Worm (Caenorhabditis elegans) whole organism, young adult: ENCODE measurements around the gene F19G12.9.
A peak's percentile ranks its signal among the peaks of the same experiment; 100 is the strongest.

Experiments
- B0261.1 ChIP-seq: sonication (generic microtip); optimal IDR thresholded peaks from 2 replicates; lab custom pipeline; 2016; ENCODE audit warnings: mild to moderate bottlenecking, missing genetic modification characterization, moderate library complexity, missing compliant biosample characterization
- C17E4.6 ChIP-seq: fragments of 200-800 bp; sonication (Bioruptor generic); IDR thresholded peaks from 2 replicates; pipeline ENCODE4 v1.3.6; 2022; ENCODE audit warnings: missing genetic modification reagents, missing genetic modification characterization, missing compliant biosample characterization
- D2030.7 ChIP-seq: fragments of 200-800 bp; sonication (Bioruptor generic); IDR thresholded peaks from 2 replicates; pipeline ENCODE4 v1.3.6; 2022; ENCODE audit warnings: missing genetic modification reagents, missing genetic modification characterization, missing compliant biosample characterization
- F22D6.2 ChIP-seq: sonication (generic microtip); optimal IDR thresholded peaks from 2 replicates; lab custom pipeline; 2016; ENCODE audit warnings: mild to moderate bottlenecking, missing genetic modification characterization, missing compliant biosample characterization
- F57A8.1 ChIP-seq: fragments of 200-800 bp; sonication (Bioruptor generic); optimal IDR thresholded peaks from 2 replicates; lab custom pipeline; 2018; ENCODE audit warnings: mild to moderate bottlenecking, missing genetic modification characterization, moderate library complexity, missing compliant biosample characterization
- K12H6.12 ChIP-seq: fragments of 200-800 bp; sonication (Bioruptor generic); optimal IDR thresholded peaks from 2 replicates; lab custom pipeline; 2018; ENCODE audit warnings: mild to moderate bottlenecking, missing genetic modification characterization, missing compliant biosample characterization
- Y53F4B.3 ChIP-seq: fragments of 200-800 bp; sonication (Bioruptor generic); IDR thresholded peaks from 2 replicates; pipeline ENCODE4 v1.3.6; 2022; ENCODE audit warnings: missing genetic modification reagents, missing genetic modification characterization, missing compliant biosample characterization
- Y67H2A.10 ChIP-seq: fragments of 200-800 bp; sonication (Bioruptor generic); conservative IDR thresholded peaks from 2 replicates; pipeline ENCODE4 v1.3.6; 2022; ENCODE audit warnings: missing genetic modification reagents, missing genetic modification characterization, missing compliant biosample characterization
- attf-3 ChIP-seq: fragments of 200-800 bp; sonication (Bioruptor generic); conservative IDR thresholded peaks from 2 replicates; pipeline ENCODE4 v1.3.6; 2022; ENCODE audit warnings: missing genetic modification reagents, missing genetic modification characterization, missing compliant biosample characterization
- bed-1 ChIP-seq: fragments of 200-800 bp; sonication (Bioruptor generic); IDR thresholded peaks from 2 replicates; pipeline ENCODE4 v1.3.6; 2022; ENCODE audit warnings: missing genetic modification reagents, missing genetic modification characterization, missing compliant biosample characterization
- cebp-1 ChIP-seq, 2 experiments: fragments of 200-800 bp in 1 of 2; sonication (Bioruptor generic) in 1 of 2; sonication (generic microtip) in 1 of 2; IDR thresholded peaks in 1 of 2; optimal IDR thresholded peaks in 1 of 2; 2 replicates each; pipeline versions ENCODE4 v1.3.6 to Lab custom; 2017 to 2022; ENCODE audit warnings: missing compliant biosample characterization in 2 of 2, missing genetic modification characterization in 2 of 2, mild to moderate bottlenecking in 1 of 2, missing genetic modification reagents in 1 of 2, moderate library complexity in 1 of 2
- cebp-2 ChIP-seq: fragments of 200-800 bp; sonication (Bioruptor generic); IDR thresholded peaks from 2 replicates; pipeline ENCODE4 v1.3.6; 2022; ENCODE audit warnings: missing genetic modification characterization, missing compliant biosample characterization
- ceh-100 ChIP-seq: fragments of 200-800 bp; sonication (Bioruptor generic); IDR thresholded peaks from 2 replicates; pipeline ENCODE4 v1.3.6; 2022; ENCODE audit warnings: missing genetic modification reagents, missing genetic modification characterization, missing compliant biosample characterization
- ceh-58 ChIP-seq: fragments of 200-800 bp; sonication (Bioruptor generic); IDR thresholded peaks from 2 replicates; pipeline ENCODE4 v1.3.6; 2022; ENCODE audit warnings: missing genetic modification characterization, missing compliant biosample characterization
- dox-1 ChIP-seq: fragments of 200-800 bp; sonication (Bioruptor generic); IDR thresholded peaks from 2 replicates; pipeline ENCODE4 v1.3.6; 2022; ENCODE audit warnings: missing genetic modification reagents, missing genetic modification characterization, missing compliant biosample characterization
- dpff-1 ChIP-seq: sonication (generic microtip); optimal IDR thresholded peaks from 2 replicates; lab custom pipeline; 2017; ENCODE audit warnings: mild to moderate bottlenecking, missing genetic modification characterization, missing compliant biosample characterization
- efl-1 ChIP-seq: fragments of 150-350 bp; optimal IDR thresholded peaks from 2 replicates; lab custom pipeline; 2014; ENCODE audit warnings: missing biosample characterization, missing genetic modification reagents, missing genetic modification characterization
- egl-44 ChIP-seq: fragments of 200-800 bp; sonication (Bioruptor generic); IDR thresholded peaks from 2 replicates; pipeline ENCODE4 v1.3.6; 2022; ENCODE audit warnings: missing genetic modification reagents, missing genetic modification characterization, missing compliant biosample characterization
- gei-17 ChIP-seq: fragments of 200-800 bp; sonication (Bioruptor generic); optimal IDR thresholded peaks from 2 replicates; lab custom pipeline; 2018; ENCODE audit warnings: mild to moderate bottlenecking, missing genetic modification characterization, missing compliant biosample characterization
- hlh-12 ChIP-seq: sonication (generic microtip); optimal IDR thresholded peaks from 2 replicates; lab custom pipeline; 2016; ENCODE audit warnings: missing genetic modification characterization, missing compliant biosample characterization
- hmg-1.2 ChIP-seq: fragments of 200-800 bp; sonication (Bioruptor generic); IDR thresholded peaks from 2 replicates; pipeline ENCODE4 v1.3.6; 2022; ENCODE audit warnings: missing genetic modification reagents, missing genetic modification characterization, missing compliant biosample characterization
- hsf-1 ChIP-seq: fragments of 200-800 bp; sonication (Bioruptor generic); IDR thresholded peaks from 2 replicates; pipeline ENCODE4 v1.3.6; 2022; ENCODE audit warnings: missing genetic modification reagents, missing genetic modification characterization, missing compliant biosample characterization
- let-526 ChIP-seq: fragments of 200-800 bp; sonication (Bioruptor generic); IDR thresholded peaks from 2 replicates; pipeline ENCODE4 v1.3.6; 2022; ENCODE audit warnings: missing genetic modification reagents, missing genetic modification characterization, missing compliant biosample characterization
- lsy-27 ChIP-seq: sonication (generic microtip); optimal IDR thresholded peaks from 2 replicates; lab custom pipeline; 2017; ENCODE audit warnings: missing genetic modification characterization, mild to moderate bottlenecking, missing compliant biosample characterization, antibody characterized with exemption, missing genotype, borderline replicate concordance; ENCODE audit not compliant: insufficient read depth
- madf-6 ChIP-seq: fragments of 200-800 bp; sonication (Bioruptor generic); IDR thresholded peaks from 2 replicates; pipeline ENCODE4 v1.3.6; 2022; ENCODE audit warnings: missing genetic modification reagents, missing genetic modification characterization, missing compliant biosample characterization
- mxl-1 ChIP-seq: sonication (generic microtip); optimal IDR thresholded peaks from 2 replicates; lab custom pipeline; 2016; ENCODE audit warnings: missing genetic modification characterization, missing compliant biosample characterization
- nfya-2 ChIP-seq: fragments of 200-800 bp; sonication (Bioruptor generic); IDR thresholded peaks from 2 replicates; pipeline ENCODE4 v1.3.6; 2022; ENCODE audit warnings: missing genetic modification reagents, missing genetic modification characterization, missing compliant biosample characterization
- nfyb-1 ChIP-seq: fragments of 200-800 bp; sonication (Bioruptor generic); IDR thresholded peaks from 2 replicates; pipeline ENCODE4 v1.3.6; 2022; ENCODE audit warnings: missing genetic modification reagents, missing genetic modification characterization, missing compliant biosample characterization
- nhr-80 ChIP-seq: sonication (generic microtip); optimal IDR thresholded peaks from 2 replicates; lab custom pipeline; 2016; ENCODE audit warnings: missing genetic modification characterization, missing compliant biosample characterization
- nhr-90 ChIP-seq: sonication (generic microtip); optimal IDR thresholded peaks from 2 replicates; lab custom pipeline; 2016; ENCODE audit warnings: missing genotype, mild to moderate bottlenecking, missing genetic modification characterization, missing compliant biosample characterization
- pha-4 ChIP-seq: fragments of 150-350 bp; sonication (generic microtip); optimal IDR thresholded peaks from 2 replicates; lab custom pipeline; 2014; ENCODE audit warnings: missing biosample characterization, missing genetic modification reagents, missing genetic modification characterization
- rcor-1 ChIP-seq: fragments of 200-800 bp; sonication (Bioruptor generic); IDR thresholded peaks from 2 replicates; pipeline ENCODE4 v1.3.6; 2022; ENCODE audit warnings: missing genetic modification reagents, missing genetic modification characterization, missing compliant biosample characterization
- repo-1 ChIP-seq: sonication (generic microtip); optimal IDR thresholded peaks from 2 replicates; lab custom pipeline; 2017; ENCODE audit warnings: mild to moderate bottlenecking, missing genetic modification characterization, missing compliant biosample characterization
- rpc-1 ChIP-seq, 2 experiments: fragments of 150-350 bp in 1 of 2; sonication (generic microtip) in 1 of 2; optimal IDR thresholded peaks; 2 replicates each; lab custom pipeline; 2014 to 2018; ENCODE audit warnings: missing biosample characterization in 1 of 2, missing genetic modification characterization in 1 of 2, missing genetic modification reagents in 1 of 2, missing genotype in 1 of 2
- snpc-1.1 ChIP-seq: sonication (generic microtip); optimal IDR thresholded peaks from 2 replicates; lab custom pipeline; 2017; ENCODE audit warnings: missing genetic modification characterization, mild to moderate bottlenecking, missing compliant biosample characterization, antibody characterized with exemption, moderate library complexity, missing genotype, missing genetic modification reagents; ENCODE audit not compliant: insufficient read depth
- snpc-3.4 ChIP-seq: sonication (generic microtip); optimal IDR thresholded peaks from 2 replicates; lab custom pipeline; 2017; ENCODE audit warnings: missing genetic modification characterization, mild to moderate bottlenecking, missing compliant biosample characterization, antibody characterized with exemption, moderate library complexity, missing genotype, missing genetic modification reagents
- somi-1 ChIP-seq: fragments of 200-800 bp; sonication (Bioruptor generic); optimal IDR thresholded peaks from 2 replicates; lab custom pipeline; 2018; ENCODE audit warnings: mild to moderate bottlenecking, missing genetic modification characterization, missing compliant biosample characterization
- sptf-2 ChIP-seq: fragments of 200-800 bp; sonication (Bioruptor generic); optimal IDR thresholded peaks from 2 replicates; lab custom pipeline; 2018; ENCODE audit warnings: mild to moderate bottlenecking, missing genetic modification characterization, missing compliant biosample characterization
- tbp1 ChIP-seq: fragments of 200-800 bp; sonication (Bioruptor generic); optimal IDR thresholded peaks from 2 replicates; lab custom pipeline; 2018; ENCODE audit warnings: mild to moderate bottlenecking, missing genetic modification characterization, missing compliant biosample characterization
- unc-130 ChIP-seq: sonication (generic microtip); optimal IDR thresholded peaks from 2 replicates; lab custom pipeline; 2016; ENCODE audit warnings: missing genetic modification reagents, missing genetic modification characterization, missing compliant biosample characterization
- zfh-2 ChIP-seq: fragments of 200-800 bp; sonication (Bioruptor generic); conservative IDR thresholded peaks from 2 replicates; pipeline ENCODE4 v1.3.6; 2022; ENCODE audit warnings: missing genetic modification reagents, missing genetic modification characterization, missing compliant biosample characterization
- zim-3 ChIP-seq: sonication (generic microtip); optimal IDR thresholded peaks from 2 replicates; lab custom pipeline; 2017; ENCODE audit warnings: mild to moderate bottlenecking, missing genetic modification characterization, moderate library complexity, missing compliant biosample characterization
- ztf-22 ChIP-seq: fragments of 200-800 bp; sonication (Bioruptor generic); optimal IDR thresholded peaks from 2 replicates; lab custom pipeline; 2018; ENCODE audit warnings: mild to moderate bottlenecking, missing genetic modification characterization, moderate library complexity, missing compliant biosample characterization
- ztf-25 ChIP-seq: fragments of 200-800 bp; sonication (Bioruptor generic); IDR thresholded peaks from 2 replicates; pipeline ENCODE4 v1.3.6; 2022; ENCODE audit warnings: missing genetic modification reagents, missing genetic modification characterization, missing compliant biosample characterization
- ztf-26 ChIP-seq: sonication (generic microtip); optimal IDR thresholded peaks from 2 replicates; lab custom pipeline; 2017; ENCODE audit warnings: missing genetic modification characterization, missing compliant biosample characterization
- ztf-28 ChIP-seq: fragments of 200-800 bp; sonication (Bioruptor generic); IDR thresholded peaks from 2 replicates; pipeline ENCODE4 v1.3.6; 2022; ENCODE audit warnings: missing genetic modification reagents, missing genetic modification characterization, missing compliant biosample characterization
- ztf-3 ChIP-seq: fragments of 200-800 bp; sonication (Bioruptor generic); optimal IDR thresholded peaks from 2 replicates; lab custom pipeline; 2018; ENCODE audit warnings: mild to moderate bottlenecking, missing genetic modification characterization, missing compliant biosample characterization
- ztf-6 ChIP-seq: fragments of 200-800 bp; sonication (Bioruptor generic); IDR thresholded peaks from 2 replicates; pipeline ENCODE4 v1.3.6; 2022; ENCODE audit warnings: missing genetic modification reagents, missing genetic modification characterization, missing compliant biosample characterization

The F19G12.9 gene

ce11 chrX:1446593-1447141 lies 27.7 kb downstream of the F19G12.9 start, which contains the start of gene zfp-3 (continued):
- TF ChIP-seq snpc-1.1 (tag; lab: Kevin White, UChicago) (no peak), zfh-2 (GFP tag; lab: Robert Waterston, UW) (peak; percentile 97), hsf-1 (GFP tag; lab: Robert Waterston, UW) (no peak), rpc-1 (optimal IDR thresholded peaks at IDR 0.05; lab: Kevin White, UChicago) (no peak), rpc-1 (tag; optimal IDR thresholded peaks at IDR 0.05; lab: Kevin White, UChicago) (no peak), nhr-80 (tag; lab: Kevin White, UChicago) (peak; percentile 76), ztf-25 (GFP tag; lab: Robert Waterston, UW) (no peak), F57A8.1 (GFP tag; lab: Kevin White, UChicago) (no peak), ceh-100 (GFP tag; lab: Robert Waterston, UW) (no peak), repo-1 (tag; lab: Kevin White, UChicago) (peak; percentile 70), mxl-1 (tag; lab: Kevin White, UChicago) (no peak), lsy-27 (tag; lab: Kevin White, UChicago) (no peak), rcor-1 (GFP tag; lab: Robert Waterston, UW) (peak; percentile 55), F22D6.2 (tag; lab: Kevin White, UChicago) (peak; percentile 20), Y53F4B.3 (GFP tag; lab: Robert Waterston, UW) (no peak), egl-44 (GFP tag; lab: Robert Waterston, UW) (peak; percentile 83), B0261.1 (tag; lab: Kevin White, UChicago) (no peak), efl-1 (GFP tag; lab: Kevin White, UChicago) (no peak), hlh-12 (tag; lab: Kevin White, UChicago) (no peak), nfya-2 (no peak), dox-1 (peak; percentile 85), sptf-2 (GFP tag; lab: Kevin White, UChicago) (no peak), bed-1 (GFP tag; lab: Robert Waterston, UW) (no peak), D2030.7 (no peak), dpff-1 (tag; lab: Kevin White, UChicago) (no peak), ztf-28 (GFP tag; lab: Robert Waterston, UW) (no peak), unc-130 (no peak), ztf-6 (GFP tag; lab: Robert Waterston, UW) (no peak), madf-6 (no peak), snpc-3.4 (tag; lab: Kevin White, UChicago) (no peak), tbp1 (GFP tag; lab: Kevin White, UChicago) (peak; percentile 67), attf-3 (GFP tag; lab: Robert Waterston, UW) (no peak; the same call in 1 of the 2 replicates), ztf-3 (GFP tag; lab: Kevin White, UChicago) (no peak), nhr-90 (tag; lab: Kevin White, UChicago) (peak; percentile 44), ztf-26 (tag; lab: Kevin White, UChicago) (peak; percentile 91), let-526 (peak; percentile 80; the same call in 1 of the 2 replicates), hmg-1.2 (peak; percentile 93), somi-1 (peak; percentile 75), Y67H2A.10 (GFP tag; lab: Robert Waterston, UW) (peak; percentile 87), cebp-1 (GFP tag; IDR thresholded peaks at IDR 0.05; lab: Robert Waterston, UW) (0 out of 2 replicates have a peak, but pooled peaks have one; percentile 45), cebp-1 (tag; optimal IDR thresholded peaks at IDR 0.05; lab: Kevin White, UChicago) (no peak), zim-3 (tag; lab: Kevin White, UChicago) (no peak), cebp-2 (GFP tag; lab: Robert Waterston, UW) (no peak), K12H6.12 (peak; percentile 91), ceh-58 (GFP tag; lab: Robert Waterston, UW) (no peak), pha-4 (peak; percentile 84), ztf-22 (GFP tag; lab: Kevin White, UChicago) (peak; percentile 61), nfyb-1 (peak; percentile 84), C17E4.6 (GFP tag; lab: Robert Waterston, UW) (no peak), gei-17 (GFP tag; lab: Kevin White, UChicago) (peak; percentile 87)
